Fruit fly (Drosophila melanogaster): Measurements from ENCODE around the gene CG9135.

The CG9135 gene

dm6 chr2L:6065823-6066222 is 15.2 kb downstream of the CG9135 start, which contains the start of the genes Fbw5 and CG9147 (continued):
- peak; percentile 99 for TF ChIP-seq danr (GFP tag; IDR thresholded peaks at IDR 0.05)
- peak; percentile 96 for TF ChIP-seq ssp (GFP tag; IDR thresholded peaks at IDR 0.05)
- TF ChIP-seq CG12071 (GFP tag; optimal IDR thresholded peaks at IDR 0.05) = peak; percentile 98
- peak; percentile 100 for TF ChIP-seq esg (GFP tag; conservative IDR thresholded peaks at IDR 0.05)
- TF ChIP-seq dmrt11E (tag; optimal IDR thresholded peaks at IDR 0.05) = peak; percentile 100
- peak; percentile 100 for TF ChIP-seq Chrac-16 (GFP tag; optimal IDR thresholded peaks at IDR 0.05)
- TF ChIP-seq da (GFP tag; optimal IDR thresholded peaks at IDR 0.05) = peak; percentile 99
- TF ChIP-seq CG16815 (GFP tag; optimal IDR thresholded peaks at IDR 0.05) = peak; percentile 100
- TF ChIP-seq ewg (GFP tag; optimal IDR thresholded peaks at IDR 0.05) = peak; percentile 99
- TF ChIP-seq caup (GFP tag; optimal IDR thresholded peaks at IDR 0.05; ENCODE audit: severe bottlenecking) = peak; percentile 99
- TF ChIP-seq CG6272 (GFP tag; IDR thresholded peaks at IDR 0.05) = peak; percentile 99
- no peak for TF ChIP-seq CG42726 (GFP tag; IDR thresholded peaks at IDR 0.05; ENCODE audit: partially characterized antibody)
- peak; percentile 100 for TF ChIP-seq jing (GFP tag; optimal IDR thresholded peaks at IDR 0.05)
- TF ChIP-seq Atf3 (GFP tag; optimal IDR thresholded peaks at IDR 0.05) = peak; percentile 99
- peak; percentile 100 for TF ChIP-seq Ets65A (GFP tag)
- TF ChIP-seq CoRest (tag; optimal IDR thresholded peaks at IDR 0.05) = peak; percentile 100
- TF ChIP-seq sd (tag; optimal IDR thresholded peaks at IDR 0.05) = peak; percentile 99
- TF ChIP-seq CG6689 (GFP tag; IDR thresholded peaks at IDR 0.05) = peak; percentile 99
- peak; percentile 99 to 100 for TF ChIP-seq chif (GFP tag; optimal IDR thresholded peaks at IDR 0.05)
- TF ChIP-seq psq (GFP tag; optimal IDR thresholded peaks at IDR 0.05) = peak; percentile 97
- peak; percentile 98 for TF ChIP-seq CG18764 (GFP tag; optimal IDR thresholded peaks at IDR 0.05)
- peak; percentile 86 for TF ChIP-seq CG3995 (GFP tag; optimal IDR thresholded peaks at IDR 0.05)
- TF ChIP-seq peb (GFP tag; IDR thresholded peaks at IDR 0.05) = peak; percentile 99
- peak; percentile 99 for TF ChIP-seq CG43689 (GFP tag; IDR thresholded peaks at IDR 0.05)
- peak; percentile 99 for TF ChIP-seq slou (GFP tag; optimal IDR thresholded peaks at IDR 0.05)
- peak; percentile 95 for TF ChIP-seq dan (GFP tag; IDR thresholded peaks at IDR 0.05)
- peak; percentile 99 for TF ChIP-seq dimm (GFP tag; IDR thresholded peaks at IDR 0.05)
- TF ChIP-seq Hsf (GFP tag; optimal IDR thresholded peaks at IDR 0.05) = peak; percentile 100
- peak; percentile 99 for TF ChIP-seq Fer3 (tag; optimal IDR thresholded peaks at IDR 0.05)
- TF ChIP-seq CG11696 (GFP tag; IDR thresholded peaks at IDR 0.05) = peak; percentile 96
- TF ChIP-seq tx (GFP tag; optimal IDR thresholded peaks at IDR 0.05) = peak; percentile 100
- TF ChIP-seq CG2120 (GFP tag; optimal IDR thresholded peaks at IDR 0.05) = peak; percentile 100
- peak; percentile 99 for TF ChIP-seq Ravus (GFP tag; IDR thresholded peaks at IDR 0.05)
- peak; percentile 98 for TF ChIP-seq bowl (GFP tag; IDR thresholded peaks at IDR 0.05)
- TF ChIP-seq CG17912 (GFP tag; optimal IDR thresholded peaks at IDR 0.05) = peak; percentile 96
- TF ChIP-seq CG5180 (GFP tag; optimal IDR thresholded peaks at IDR 0.05) = peak; percentile 90
- peak; percentile 99 for TF ChIP-seq Taf1 (GFP tag; IDR thresholded peaks at IDR 0.05)
- peak; percentile 98 for TF ChIP-seq gt (GFP tag; IDR thresholded peaks at IDR 0.05)
- TF ChIP-seq CG18476 (GFP tag; optimal IDR thresholded peaks at IDR 0.05) = peak; percentile 99
- TF ChIP-seq ind (GFP tag; optimal IDR thresholded peaks at IDR 0.05) = peak; percentile 99
- TF ChIP-seq pfk (GFP tag; optimal IDR thresholded peaks at IDR 0.05) = peak; percentile 54
- TF ChIP-seq C15 (GFP tag; IDR thresholded peaks at IDR 0.05) = peak; percentile 98
- TF ChIP-seq pita (GFP tag; optimal IDR thresholded peaks at IDR 0.05) = no peak
- peak; percentile 81 for TF ChIP-seq CG13287 (GFP tag; IDR thresholded peaks at IDR 0.05; ENCODE audit: partially characterized antibody)
- TF ChIP-seq NK7.1 (GFP tag; optimal IDR thresholded peaks at IDR 0.05) = peak; percentile 99
- peak; percentile 98 for TF ChIP-seq CG3281 (GFP tag; optimal IDR thresholded peaks at IDR 0.05)
- peak; percentile 99 for TF ChIP-seq CG33557 (GFP tag; optimal IDR thresholded peaks at IDR 0.05)
- peak; percentile 94 for TF ChIP-seq exex (tag; optimal IDR thresholded peaks at IDR 0.05)
- TF ChIP-seq Hmr (GFP tag; optimal IDR thresholded peaks at IDR 0.05) = peak; percentile 100
- TF ChIP-seq CG30020 (tag; optimal IDR thresholded peaks at IDR 0.05) = peak; percentile 92
- TF ChIP-seq CG3163 (GFP tag; optimal IDR thresholded peaks at IDR 0.05) = peak; percentile 95
